Worm (Caenorhabditis elegans) whole organism, L3 larva: ENCODE data around the gene C08E3.15.
A peak's percentile ranks its signal among the peaks of the same experiment; 100 is the strongest.
"Not testable (repeated sequence)": the region's sequence is repeated elsewhere in the genome, so short reads cannot be mapped to it uniquely, and the experiment has no call there.

Experiments
- R02D3.7 ChIP-seq: fragments of 150-350 bp; optimal IDR thresholded peaks from 2 replicates; lab custom pipeline; 2014; ENCODE audit warnings: missing biosample characterization, missing genetic modification characterization
- ZK546.5 ChIP-seq: sonication (generic microtip); optimal IDR thresholded peaks from 2 replicates; lab custom pipeline; 2017; ENCODE audit warnings: missing biosample characterization, missing genetic modification characterization
- aly-2 ChIP-seq: fragments of 150-350 bp; optimal IDR thresholded peaks from 2 replicates; lab custom pipeline; 2014; ENCODE audit warnings: missing biosample characterization, missing genetic modification characterization
- ceh-16 ChIP-seq: sonication (generic microtip); optimal IDR thresholded peaks from 2 replicates; lab custom pipeline; 2017; ENCODE audit warnings: missing biosample characterization, missing genetic modification characterization
- ceh-82 ChIP-seq: fragments of 150-350 bp; optimal IDR thresholded peaks from 2 replicates; lab custom pipeline; 2014; ENCODE audit warnings: missing biosample characterization, missing genetic modification characterization
- daf-12 ChIP-seq: fragments of 150-350 bp; optimal IDR thresholded peaks from 2 replicates; lab custom pipeline; 2014; ENCODE audit warnings: missing biosample characterization, missing genetic modification reagents, missing genetic modification characterization
- egl-5 ChIP-seq: fragments of 150-350 bp; optimal IDR thresholded peaks from 2 replicates; lab custom pipeline; 2017; ENCODE audit warnings: missing biosample characterization, missing genetic modification reagents, missing genetic modification characterization, inconsistent platforms
- elt-1 ChIP-seq: fragments of 150-350 bp; optimal IDR thresholded peaks from 2 replicates; lab custom pipeline; 2014; ENCODE audit warnings: missing biosample characterization, missing genetic modification characterization
- elt-2 ChIP-seq: sonication (generic microtip); optimal IDR thresholded peaks from 2 replicates; lab custom pipeline; 2016; ENCODE audit warnings: missing genetic modification reagents, mild to moderate bottlenecking, missing genetic modification characterization, missing compliant biosample characterization
- eor-1 ChIP-seq, 2 experiments: fragments of 150-350 bp; optimal IDR thresholded peaks; 2 replicates each; lab custom pipeline; 2014 to 2018; ENCODE audit warnings: missing biosample characterization in 2 of 2, missing genetic modification characterization in 2 of 2
- fkh-2 ChIP-seq: fragments of 150-350 bp; optimal IDR thresholded peaks from 2 replicates; lab custom pipeline; 2014; ENCODE audit warnings: missing biosample characterization, missing genetic modification reagents, missing genetic modification characterization
- hmg-11 ChIP-seq: sonication (generic microtip); optimal IDR thresholded peaks from 2 replicates; lab custom pipeline; 2016; ENCODE audit warnings: missing genetic modification characterization, missing compliant biosample characterization
- jun-1 ChIP-seq: fragments of 150-350 bp; optimal IDR thresholded peaks from 2 replicates; lab custom pipeline; 2014; ENCODE audit warnings: missing biosample characterization, missing genetic modification reagents, missing genetic modification characterization
- lin-15B ChIP-seq: fragments of 150-350 bp; optimal IDR thresholded peaks from 2 replicates; lab custom pipeline; 2014; ENCODE audit warnings: missing biosample characterization, missing genetic modification characterization
- lin-39 ChIP-seq: fragments of 150-350 bp; optimal IDR thresholded peaks from 2 replicates; lab custom pipeline; 2018; ENCODE audit warnings: missing biosample characterization, missing genetic modification reagents, missing genetic modification characterization
- lsy-12 ChIP-seq: sonication (generic microtip); optimal IDR thresholded peaks from 2 replicates; lab custom pipeline; 2016; ENCODE audit warnings: mild to moderate bottlenecking, missing genetic modification characterization, missing compliant biosample characterization
- mdl-1 ChIP-seq: fragments of 150-350 bp; optimal IDR thresholded peaks from 2 replicates; lab custom pipeline; 2014; ENCODE audit warnings: missing biosample characterization, missing genetic modification characterization
- mml-1 ChIP-seq: fragments of 150-350 bp; sonication (generic microtip); optimal IDR thresholded peaks from 3 replicates; lab custom pipeline; 2014; ENCODE audit warnings: missing biosample characterization, missing genetic modification characterization
- nfya-1 ChIP-seq: sonication (generic microtip); optimal IDR thresholded peaks from 2 replicates; lab custom pipeline; 2017; ENCODE audit warnings: missing genetic modification characterization, mild to moderate bottlenecking, missing compliant biosample characterization, antibody characterized with exemption, moderate library complexity; ENCODE audit not compliant: insufficient read depth
- nhr-11 ChIP-seq: fragments of 150-350 bp; optimal IDR thresholded peaks from 2 replicates; lab custom pipeline; 2014; ENCODE audit warnings: missing biosample characterization, missing genetic modification characterization
- nhr-23 ChIP-seq: fragments of 150-350 bp; optimal IDR thresholded peaks from 2 replicates; lab custom pipeline; 2014; ENCODE audit warnings: missing biosample characterization, missing genetic modification reagents, missing genetic modification characterization
- nhr-237 ChIP-seq: fragments of 150-350 bp; optimal IDR thresholded peaks from 2 replicates; lab custom pipeline; 2014; ENCODE audit warnings: missing biosample characterization, missing genetic modification characterization
- nhr-28 ChIP-seq: fragments of 150-350 bp; optimal IDR thresholded peaks from 2 replicates; lab custom pipeline; 2014; ENCODE audit warnings: missing biosample characterization, missing genetic modification characterization
- nhr-67 ChIP-seq: fragments of 150-350 bp; optimal IDR thresholded peaks from 2 replicates; lab custom pipeline; 2014; ENCODE audit warnings: missing biosample characterization, missing genetic modification characterization
- nhr-76 ChIP-seq: fragments of 150-350 bp; sonication (generic microtip); optimal IDR thresholded peaks from 5 replicates; lab custom pipeline; 2014; ENCODE audit warnings: missing biosample characterization, missing genetic modification characterization
- nhr-77 ChIP-seq: fragments of 150-350 bp; optimal IDR thresholded peaks from 2 replicates; lab custom pipeline; 2014; ENCODE audit warnings: missing biosample characterization, missing genetic modification characterization
- pqm-1 ChIP-seq: fragments of 150-350 bp; optimal IDR thresholded peaks from 2 replicates; lab custom pipeline; 2017; ENCODE audit warnings: missing biosample characterization, missing genetic modification characterization, inconsistent platforms
- skn-1 ChIP-seq: fragments of 150-350 bp; optimal IDR thresholded peaks from 2 replicates; lab custom pipeline; 2014; ENCODE audit warnings: missing biosample characterization, missing genetic modification characterization
- snpc-4 ChIP-seq: fragments of 150-350 bp; optimal IDR thresholded peaks from 2 replicates; lab custom pipeline; 2014; ENCODE audit warnings: missing biosample characterization, missing genetic modification characterization
- unc-62 ChIP-seq: fragments of 150-350 bp; sonication (generic microtip); optimal IDR thresholded peaks from 4 replicates; lab custom pipeline; 2014; ENCODE audit warnings: missing biosample characterization, missing genetic modification reagents, missing genetic modification characterization
- zag-1 ChIP-seq: fragments of 150-350 bp; optimal IDR thresholded peaks from 2 replicates; lab custom pipeline; 2014; ENCODE audit warnings: missing biosample characterization, missing genetic modification characterization
- ztf-4 ChIP-seq: fragments of 150-350 bp; optimal IDR thresholded peaks from 2 replicates; lab custom pipeline; 2014; ENCODE audit warnings: missing biosample characterization, missing genetic modification characterization

Gene C08E3.15

ce11 chrII:1640496-1640895 lies 12.8 kb upstream of the C08E3.15 start, which contains the start of gene srh-72:
srh-72 (minus strand) TSS chrII:1640596.
- TF ChIP-seq ceh-82 (tag; lab: Kevin White, UChicago) (no peak), hmg-11 (tag; lab: Kevin White, UChicago) (no peak), zag-1 (no peak), R02D3.7 (no peak), lsy-12 (tag; lab: Kevin White, UChicago) (no peak), eor-1 (tag; optimal IDR thresholded peaks at IDR 0.05; lab: Kevin White, UChicago) (no peak), fkh-2 (tag; lab: Kevin White, UChicago) (no peak), nfya-1 (no peak), pqm-1 (tag; lab: Kevin White, UChicago) (no peak), skn-1 (no peak), lin-39 (tag; lab: Kevin White, UChicago) (no peak), mml-1 (tag; lab: Kevin White, UChicago) (no peak), nhr-28 (tag; lab: Kevin White, UChicago) (no peak), nhr-67 (tag; lab: Kevin White, UChicago) (no peak), nhr-76 (tag; lab: Kevin White, UChicago) (no peak)

- TF ChIP-seq fkh-2, nhr-237, aly-2 (tag; lab: Kevin White, UChicago): not testable (repeated sequence)
Measured at ce11 chrII:1636392-1636791, 8.7 kb upstream of the C08E3.15 start, which contains the start of gene srg-20. srg-20 (plus strand) TSS chrII:1636692.

ce11 chrII:1635969-1636368 lies 8.3 kb upstream of the C08E3.15 start:
- TF ChIP-seq lin-39 (tag; lab: Kevin White, UChicago) (no peak), nhr-77 (no peak), ceh-82 (tag; lab: Kevin White, UChicago) (no peak), elt-2 (tag; lab: Kevin White, UChicago) (peak; percentile 70), unc-62 (GFP tag; lab: Kevin White, UChicago) (no peak), jun-1 (tag; lab: Kevin White, UChicago) (no peak), nhr-67 (tag; lab: Kevin White, UChicago) (no peak), daf-12 (no peak), mdl-1 (no peak), ztf-4 (tag; lab: Kevin White, UChicago) (no peak), elt-1 (tag; lab: Kevin White, UChicago) (no peak), R02D3.7 (no peak), ZK546.5 (tag; lab: Kevin White, UChicago) (no peak), egl-5 (tag; lab: Kevin White, UChicago) (no peak), nhr-23 (tag; lab: Kevin White, UChicago) (no peak), pqm-1 (tag; lab: Kevin White, UChicago) (peak; percentile 47)

DNA sequence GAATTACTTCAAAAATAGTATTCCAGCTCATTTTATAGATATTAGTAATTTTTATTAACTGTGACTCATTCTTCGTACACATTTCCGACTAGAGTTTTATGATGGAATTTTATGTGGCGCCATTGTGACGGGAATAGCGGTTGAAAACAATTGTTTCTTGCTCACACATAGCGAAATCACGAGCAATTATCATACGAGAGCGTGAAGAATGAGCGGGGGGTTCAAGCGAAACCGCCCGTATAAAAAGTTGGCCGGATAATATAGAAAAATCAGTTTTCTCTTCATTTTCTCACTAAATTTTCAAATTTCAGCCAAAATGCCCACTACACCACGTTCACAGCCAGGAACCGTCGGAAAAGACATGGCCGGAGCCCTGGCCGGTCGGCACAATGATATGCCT lies 5.8 kb upstream of the C08E3.15 start, which contains the start of gene C08E3.1:
TSS of gene C08E3.1 (plus strand) at position 301 of the 400 bp plus-strand sequence.
- TF ChIP-seq snpc-4 (tag; lab: Kevin White, UChicago); nhr-11 (tag; lab: Kevin White, UChicago); zag-1: not testable (repeated sequence)

- TF ChIP-seq lin-15B, hmg-11, ceh-16 (tag; lab: Kevin White, UChicago): not testable (repeated sequence)
- TF ChIP-seq, all 47 proteins: peak for 0; not testable (repeated sequence) for 47
Measured at ce11 chrII:1632216-1632615, 4.5 kb upstream of the C08E3.15 start, which contains the start of gene C08E3.13. C08E3.13 (minus strand) TSS chrII:1632316.

- TF ChIP-seq R02D3.7: no peak
Measured at ce11 chrII:1625666-1626065, 2.0 kb downstream of the C08E3.15 start, which contains the start of gene C08E3.14. C08E3.14 (plus strand) TSS chrII:1625966.
